Fruit fly (Drosophila melanogaster) whole organism, embryonic: Measurements from ENCODE around the gene Tnpo-SR.
A peak's percentile ranks its signal among the peaks of the same experiment; 100 is the strongest.

Experiments
- ATbp ChIP-seq: fragments of 200-800 bp; sonication (Bioruptor generic); optimal IDR thresholded peaks from 2 replicates; lab custom pipeline; 2017; ENCODE audit warnings: missing biosample characterization, mild to moderate bottlenecking, missing genetic modification characterization, missing genetic modification reagents
- BEAF-32 ChIP-seq: fragments of 200-800 bp; sonication (Bioruptor generic); optimal IDR thresholded peaks from 3 replicates; lab custom pipeline; 2017; ENCODE audit warnings: missing biosample characterization, missing genetic modification characterization, mild to moderate bottlenecking, moderate library complexity, missing genetic modification reagents
- CG10209 ChIP-seq: fragments of 200-800 bp; sonication (Bioruptor generic); optimal IDR thresholded peaks from 3 replicates; lab custom pipeline; 2017; ENCODE audit warnings: missing biosample characterization, mild to moderate bottlenecking, missing genetic modification characterization, missing genetic modification reagents
- CG11723 ChIP-seq: fragments of 200-800 bp; sonication (Bioruptor generic); optimal IDR thresholded peaks from 2 replicates; lab custom pipeline; 2017; ENCODE audit warnings: missing biosample characterization, mild to moderate bottlenecking, missing genetic modification characterization
- CG12219 ChIP-seq: fragments of 200-800 bp; sonication (Bioruptor generic); optimal IDR thresholded peaks from 3 replicates; lab custom pipeline; 2018; ENCODE audit warnings: missing biosample characterization, mild to moderate bottlenecking, missing genetic modification characterization
- CG12391 ChIP-seq: fragments of 200-800 bp; sonication (Bioruptor generic); optimal IDR thresholded peaks from 3 replicates; lab custom pipeline; 2018; ENCODE audit warnings: missing biosample characterization, mild to moderate bottlenecking, missing genetic modification characterization, moderate library complexity
- CG12659 ChIP-seq: fragments of 200-800 bp; sonication (Bioruptor generic); optimal IDR thresholded peaks from 3 replicates; lab custom pipeline; 2017; ENCODE audit warnings: mild to moderate bottlenecking, missing biosample characterization, missing genetic modification reagents, missing genetic modification characterization
- CG14667 ChIP-seq: fragments of 200-800 bp; sonication (Bioruptor generic); IDR thresholded peaks from 2 replicates; pipeline ENCODE4 v1.3.6; 2022; ENCODE audit warnings: missing biosample characterization, missing genetic modification characterization
- CG14860 ChIP-seq: fragments of 200-800 bp; sonication (Bioruptor generic); IDR thresholded peaks from 3 replicates; pipeline ENCODE4 v1.3.6; 2022; ENCODE audit warnings: missing biosample characterization, missing genetic modification characterization; ENCODE audit not compliant: partially characterized antibody
- CG18476 ChIP-seq: fragments of 200-800 bp; sonication (Bioruptor generic); optimal IDR thresholded peaks from 2 replicates; lab custom pipeline; 2016; ENCODE audit warnings: missing biosample characterization, mild to moderate bottlenecking, missing genetic modification characterization
- CG2712 ChIP-seq: fragments of 200-800 bp; optimal IDR thresholded peaks from 3 replicates; lab custom pipeline; 2019; ENCODE audit warnings: missing biosample characterization, mild to moderate bottlenecking, missing genetic modification characterization, moderate library complexity
- CG30403 ChIP-seq: fragments of 200-800 bp; sonication (Bioruptor generic); optimal IDR thresholded peaks from 3 replicates; lab custom pipeline; 2016; ENCODE audit warnings: missing biosample characterization, missing genetic modification characterization
- CG7357 ChIP-seq: fragments of 200-800 bp; sonication (Bioruptor generic); IDR thresholded peaks from 3 replicates; pipeline ENCODE4 v1.3.6; 2022; ENCODE audit warnings: missing biosample characterization, missing genetic modification characterization
- CG7556 ChIP-seq: fragments of 200-800 bp; sonication (Bioruptor generic); optimal IDR thresholded peaks from 2 replicates; lab custom pipeline; 2017; ENCODE audit warnings: missing biosample characterization, mild to moderate bottlenecking, missing genetic modification characterization
- CG7987 ChIP-seq: fragments of 200-800 bp; sonication (Bioruptor generic); optimal IDR thresholded peaks from 2 replicates; lab custom pipeline; 2018; ENCODE audit warnings: missing biosample characterization, mild to moderate bottlenecking, missing genetic modification characterization, moderate library complexity
- CG8290 ChIP-seq, 3 experiments: fragments of 200-800 bp; sonication (Bioruptor generic); optimal IDR thresholded peaks; 2 replicates each; lab custom pipeline; 2016 to 2019; ENCODE audit warnings: missing biosample characterization in 3 of 3, missing genetic modification characterization in 3 of 3, mild to moderate bottlenecking in 2 of 3, moderate library complexity in 1 of 3
- CG8924 ChIP-seq: fragments of 200-800 bp; optimal IDR thresholded peaks from 3 replicates; lab custom pipeline; 2019; ENCODE audit warnings: missing biosample characterization, mild to moderate bottlenecking, missing genetic modification characterization, moderate library complexity
- CTCF ChIP-seq: fragments of 200-800 bp; sonication (Bioruptor generic); optimal IDR thresholded peaks from 2 replicates; lab custom pipeline; 2017; ENCODE audit warnings: missing biosample characterization, mild to moderate bottlenecking, missing genetic modification characterization, moderate library complexity
- Eip74EF ChIP-seq, 2 experiments: fragments of 200-800 bp in 1 of 2; fragments of >200 bp in 1 of 2; sonication (Bioruptor generic) in 1 of 2; optimal IDR thresholded peaks; 2 replicates each; lab custom pipeline; 2017 to 2019; ENCODE audit warnings: missing biosample characterization in 2 of 2, missing genetic modification characterization in 2 of 2, mild to moderate bottlenecking in 1 of 2, moderate library complexity in 1 of 2
- Fer1 ChIP-seq: fragments of 200-800 bp; sonication (Bioruptor generic); optimal IDR thresholded peaks from 2 replicates; lab custom pipeline; 2017; ENCODE audit warnings: missing biosample characterization, mild to moderate bottlenecking, missing genetic modification characterization
- Fer3 ChIP-seq: fragments of 200-800 bp; sonication (Bioruptor generic); optimal IDR thresholded peaks from 2 replicates; lab custom pipeline; 2018; ENCODE audit warnings: missing biosample characterization, mild to moderate bottlenecking, missing genetic modification characterization, moderate library complexity
- Hmx ChIP-seq: fragments of 200-800 bp; sonication (Bioruptor generic); optimal IDR thresholded peaks from 2 replicates; lab custom pipeline; 2016; ENCODE audit warnings: missing biosample characterization, missing genetic modification characterization
- Hr51 ChIP-seq, 2 experiments: fragments of 200-800 bp; sonication (Bioruptor generic); optimal IDR thresholded peaks; 2 replicates in 1 of 2; 3 replicates in 1 of 2; lab custom pipeline; 2016 to 2018; ENCODE audit warnings: missing biosample characterization in 2 of 2, missing genetic modification characterization in 2 of 2, mild to moderate bottlenecking in 1 of 2, moderate library complexity in 1 of 2
- Kr ChIP-seq: fragments of 200-800 bp; sonication (Bioruptor generic); optimal IDR thresholded peaks from 2 replicates; lab custom pipeline; 2017; ENCODE audit warnings: missing biosample characterization, mild to moderate bottlenecking, missing genetic modification characterization
- Med ChIP-seq: fragments of 200-800 bp; sonication (Bioruptor generic); peaks from one replicate; lab custom pipeline; 2016; ENCODE audit warnings: missing biosample characterization, missing genetic modification characterization, mild to moderate bottlenecking, inconsistent platforms, moderate library complexity
- Optix ChIP-seq: fragments of 200-800 bp; sonication (Bioruptor generic); IDR thresholded peaks from 3 replicates; pipeline ENCODE4 v1.3.6; 2022; ENCODE audit warnings: missing biosample characterization, missing genetic modification characterization
- ab ChIP-seq: fragments of 200-800 bp; sonication (Bioruptor generic); optimal IDR thresholded peaks from 2 replicates; lab custom pipeline; 2016; ENCODE audit warnings: missing biosample characterization, missing genetic modification characterization
- ase ChIP-seq: fragments of 200-800 bp; sonication (Bioruptor generic); IDR thresholded peaks from 3 replicates; pipeline ENCODE4 v1.3.6; 2022; ENCODE audit warnings: missing biosample characterization, missing genetic modification characterization
- bigmax ChIP-seq: fragments of 200-800 bp; sonication (Bioruptor generic); optimal IDR thresholded peaks from 2 replicates; lab custom pipeline; 2018; ENCODE audit warnings: missing biosample characterization, mild to moderate bottlenecking, missing genetic modification characterization
- eve ChIP-seq, 2 experiments: fragments of >200 bp; optimal IDR thresholded peaks; 2 replicates each; lab custom pipeline; 2017; ENCODE audit warnings: missing biosample characterization in 2 of 2, missing genetic modification characterization in 2 of 2
- eyg ChIP-seq: fragments of 200-800 bp; sonication (Bioruptor generic); optimal IDR thresholded peaks from 3 replicates; lab custom pipeline; 2016; ENCODE audit warnings: missing biosample characterization, missing genetic modification characterization
- ind ChIP-seq: fragments of 200-800 bp; sonication (Bioruptor generic); optimal IDR thresholded peaks from 3 replicates; lab custom pipeline; 2016; ENCODE audit warnings: missing biosample characterization, missing genetic modification characterization
- kah ChIP-seq: fragments of 200-800 bp; sonication (Bioruptor generic); optimal IDR thresholded peaks from 2 replicates; lab custom pipeline; 2018; ENCODE audit warnings: missing biosample characterization, mild to moderate bottlenecking, missing genetic modification characterization
- luna ChIP-seq: fragments of 200-800 bp; sonication (Bioruptor generic); optimal IDR thresholded peaks from 2 replicates; lab custom pipeline; 2016; ENCODE audit warnings: missing biosample characterization, missing genetic modification characterization
- nerfin-2 ChIP-seq: fragments of 200-800 bp; sonication (Bioruptor generic); IDR thresholded peaks from 2 replicates; pipeline ENCODE4 v1.3.6; 2022; ENCODE audit warnings: missing biosample characterization, missing genetic modification characterization; ENCODE audit not compliant: partially characterized antibody
- nmo ChIP-seq: fragments of 200-800 bp; sonication (Bioruptor generic); optimal IDR thresholded peaks from 2 replicates; lab custom pipeline; 2018; ENCODE audit warnings: missing biosample characterization, mild to moderate bottlenecking, missing genetic modification characterization, moderate library complexity
- pan ChIP-seq, 4 experiments: fragments of >200 bp in 3 of 4; fragments of 200-800 bp in 1 of 4; sonication (Bioruptor generic) in 1 of 4; optimal IDR thresholded peaks in 3 of 4; IDR thresholded peaks in 1 of 4; 2 replicates each; pipeline versions ENCODE4 v1.3.6 to Lab custom; 2017 to 2022; ENCODE audit warnings: missing biosample characterization in 2 of 4, missing genetic modification characterization in 2 of 4, mixed read lengths in 1 of 4
- prd ChIP-seq, 3 experiments: fragments of >200 bp in 2 of 3; fragments of 200-800 bp in 1 of 3; sonication (Bioruptor generic) in 1 of 3; optimal IDR thresholded peaks in 2 of 3; IDR thresholded peaks in 1 of 3; 2 replicates in 2 of 3; 3 replicates in 1 of 3; pipeline versions ENCODE4 v1.3.6 to Lab custom; 2017 to 2022; ENCODE audit warnings: missing biosample characterization in 1 of 3, missing genetic modification characterization in 1 of 3
- pros ChIP-seq: fragments of 200-800 bp; sonication (Bioruptor generic); optimal IDR thresholded peaks from 3 replicates; lab custom pipeline; 2019; ENCODE audit warnings: missing biosample characterization, mild to moderate bottlenecking, missing genetic modification characterization, moderate library complexity
- salm ChIP-seq: fragments of 200-800 bp; sonication (Bioruptor generic); optimal IDR thresholded peaks from 2 replicates; lab custom pipeline; 2018; ENCODE audit warnings: missing biosample characterization, mild to moderate bottlenecking, missing genetic modification characterization
- sob ChIP-seq: fragments of 200-800 bp; sonication (Bioruptor generic); IDR thresholded peaks from 2 replicates; pipeline ENCODE4 v1.3.6; 2022; ENCODE audit warnings: missing biosample characterization, missing genetic modification characterization
- sqz ChIP-seq: fragments of 200-800 bp; sonication (Bioruptor generic); optimal IDR thresholded peaks from 3 replicates; lab custom pipeline; 2018; ENCODE audit warnings: missing biosample characterization, mild to moderate bottlenecking, missing genetic modification characterization
- vvl ChIP-seq: fragments of 200-800 bp; sonication (Bioruptor generic); IDR thresholded peaks from 2 replicates; pipeline ENCODE4 v1.3.6; 2022; ENCODE audit warnings: missing biosample characterization, missing genetic modification characterization

The Tnpo-SR gene

DNA sequence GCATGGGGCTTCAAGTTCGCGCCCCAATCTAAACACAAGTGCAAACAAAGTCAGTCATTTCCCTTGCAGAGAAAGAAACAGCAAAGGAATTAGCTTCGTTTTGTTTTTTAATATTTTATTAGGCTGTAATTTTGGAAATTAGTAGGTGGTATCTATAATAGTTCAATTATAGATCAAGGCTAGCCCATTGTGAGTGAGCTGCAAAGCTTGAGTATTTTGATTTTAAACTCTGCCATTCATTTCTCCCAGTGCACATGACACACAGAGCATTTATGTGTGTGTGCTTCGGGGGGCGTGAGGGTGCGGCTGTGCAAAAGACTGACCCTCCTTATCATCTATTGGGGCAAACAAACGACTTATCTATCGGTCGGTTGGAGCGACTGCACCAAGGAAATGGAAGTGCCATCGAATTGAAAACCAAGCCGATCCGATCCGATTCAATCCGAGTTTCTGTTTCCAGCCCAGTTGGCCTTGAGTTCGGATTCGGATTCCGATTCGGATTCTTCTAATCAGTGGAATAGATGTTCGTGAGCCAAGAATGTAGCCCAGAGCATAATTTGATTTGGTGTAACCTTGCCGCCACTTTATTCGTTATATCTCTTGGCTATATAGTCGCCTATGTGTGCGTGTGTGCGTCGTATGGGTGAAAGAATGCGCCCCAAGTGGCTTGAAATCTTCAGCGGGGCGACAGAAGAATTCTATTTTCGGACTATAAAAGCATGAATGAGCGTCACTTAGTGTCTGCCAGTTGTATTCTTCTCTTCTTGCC, 28.2 kb upstream of the Tnpo-SR start (continued):
- peak in 1 of 2 experiments; percentile 31 for TF ChIP-seq Eip74EF (GFP tag; optimal IDR thresholded peaks at IDR 0.05; lab: Kevin White, UChicago)
- peak; percentile 0 for TF ChIP-seq CG8924 (tag; lab: Kevin White, UChicago)
- TF ChIP-seq sob (GFP tag; lab: Robert Waterston, UW) = peak; percentile 32; the same call in 1 of the 2 replicates
- TF ChIP-seq CG14667 = peak; percentile 55; the same call in 1 of the 2 replicates
- 0 out of 3 replicates have a peak, but pooled peaks have one; percentile 47 for TF ChIP-seq Optix (GFP tag; lab: Robert Waterston, UW)
- peak; percentile 25 for TF ChIP-seq CG7556 (GFP tag; lab: Kevin White, UChicago)
- TF ChIP-seq CG11723 (GFP tag; lab: Kevin White, UChicago) = peak; percentile 16
- TF ChIP-seq nerfin-2 (GFP tag; lab: Robert Waterston, UW) = no peak
- TF ChIP-seq ase (GFP tag; lab: Robert Waterston, UW) = peak; percentile 47; the same call in 1 of the 3 replicates
- peak; percentile 35 to 79 for TF ChIP-seq Hr51 (GFP tag; optimal IDR thresholded peaks at IDR 0.05; lab: Kevin White, UChicago)
- TF ChIP-seq ind (GFP tag; lab: Kevin White, UChicago) = peak; percentile 40
- peak; percentile 19 for TF ChIP-seq CG12659 (GFP tag; lab: Kevin White, UChicago)
- TF ChIP-seq Med (GFP tag; lab: Kevin White, UChicago) = peak; percentile 80
- TF ChIP-seq vvl (GFP tag; lab: Robert Waterston, UW) = peak; percentile 47; the same call in 1 of the 2 replicates
- TF ChIP-seq Kr (GFP tag; lab: Kevin White, UChicago) = no peak
- peak; percentile 60 for TF ChIP-seq CG2712 (tag; lab: Kevin White, UChicago)
- peak; percentile 17 for TF ChIP-seq CG30403 (GFP tag; lab: Kevin White, UChicago)
- TF ChIP-seq luna (GFP tag; lab: Kevin White, UChicago) = no peak
- TF ChIP-seq pan (optimal IDR thresholded peaks at IDR 0.05; lab: Kevin White, UChicago) = no peak
- peak in 1 of 2 experiments; percentile 63 for TF ChIP-seq pan (GFP tag; optimal IDR thresholded peaks at IDR 0.05 in 1 of 2, IDR thresholded peaks at IDR 0.05 in 1 of 2)
- TF ChIP-seq nmo (GFP tag; lab: Kevin White, UChicago) = peak; percentile 29
- peak; percentile 8 for TF ChIP-seq CG10209 (GFP tag; lab: Kevin White, UChicago)
- TF ChIP-seq ATbp (GFP tag; lab: Kevin White, UChicago) = peak; percentile 20
- TF ChIP-seq prd (optimal IDR thresholded peaks at IDR 0.05; lab: Kevin White, UChicago) = no peak
- TF ChIP-seq prd (GFP tag; IDR thresholded peaks at IDR 0.05; lab: Robert Waterston, UW) = peak; percentile 71
- no peak for TF ChIP-seq CG8290 (GFP tag; optimal IDR thresholded peaks at IDR 0.05; lab: Kevin White, UChicago)
- peak in 1 of 2 experiments; percentile 24 for TF ChIP-seq CG8290 (tag; optimal IDR thresholded peaks at IDR 0.05; lab: Kevin White, UChicago)

DNA sequence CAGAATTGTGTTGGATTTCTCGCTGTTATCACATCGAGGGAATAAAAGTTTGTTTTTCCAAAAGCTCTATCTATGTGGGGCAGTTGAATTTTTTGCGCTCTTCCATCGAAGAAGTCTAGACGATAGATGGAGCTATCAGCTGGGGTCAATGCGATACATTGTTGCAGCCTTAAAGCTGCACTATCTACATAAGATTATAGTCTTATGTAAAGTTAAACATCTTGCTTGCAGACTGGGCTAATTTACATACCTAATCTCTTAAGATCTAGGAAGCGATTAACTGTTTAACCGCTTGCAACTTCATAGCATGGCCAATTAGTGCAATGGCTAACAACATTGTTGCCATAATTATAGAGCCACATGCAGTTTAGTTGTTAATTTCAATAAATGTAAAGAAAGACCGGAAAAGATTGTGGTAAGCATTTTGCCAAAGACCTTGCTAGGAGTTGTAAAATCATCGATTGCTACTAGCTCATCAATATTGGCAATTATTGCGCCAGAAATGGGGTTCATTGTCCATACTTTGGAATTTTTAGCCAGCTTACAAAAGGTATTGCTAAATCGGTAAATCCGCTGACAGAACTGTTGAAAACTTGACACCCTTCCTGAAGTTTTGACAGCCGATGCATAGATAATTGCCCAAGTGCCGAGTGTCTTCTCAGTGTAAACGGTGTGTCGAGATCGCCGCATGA, 27.4 kb upstream of the Tnpo-SR start:
- TF ChIP-seq CTCF (GFP tag; lab: Kevin White, UChicago) (peak; percentile 71), Hmx (GFP tag; lab: Kevin White, UChicago) (no peak), eve (GFP tag; optimal IDR thresholded peaks at IDR 0.05; lab: Kevin White, UChicago) (peak in 1 of 2 experiments; percentile 65)

DNA sequence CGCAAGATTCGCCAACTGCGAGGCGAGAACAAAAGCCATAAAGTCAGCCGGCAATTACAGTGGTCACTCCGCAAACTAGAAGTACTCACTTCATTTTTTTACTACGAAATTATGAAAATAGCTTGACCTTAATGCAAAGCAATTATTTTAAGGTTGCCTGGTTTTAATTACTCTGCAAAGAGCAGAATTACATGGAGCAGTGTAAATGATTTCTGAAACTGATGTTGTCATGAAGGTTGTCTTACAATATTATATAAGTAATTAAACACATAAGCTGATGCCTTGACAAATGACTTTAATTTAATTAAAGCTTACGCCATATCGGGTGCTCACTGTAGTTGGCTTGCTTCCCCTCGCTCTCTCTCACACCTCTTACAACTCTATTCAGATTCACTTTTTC, 25.5 kb upstream of the Tnpo-SR start:
- no peak for TF ChIP-seq eyg
- peak; percentile 23 for TF ChIP-seq CG12391 (tag; lab: Kevin White, UChicago)
- peak; percentile 30; the same call in 1 of the 3 replicates for TF ChIP-seq CG7357 (GFP tag; lab: Robert Waterston, UW)
- TF ChIP-seq CG7987 = no peak
- no peak for TF ChIP-seq sqz (GFP tag; lab: Kevin White, UChicago)
- no peak for TF ChIP-seq salm
- no peak for TF ChIP-seq ab
- TF ChIP-seq CG18476 (GFP tag; lab: Kevin White, UChicago) = no peak
- no peak for TF ChIP-seq BEAF-32 (GFP tag; lab: Kevin White, UChicago)
- peak; percentile 69 for TF ChIP-seq Fer1
- TF ChIP-seq CG12219 (GFP tag; lab: Kevin White, UChicago) = no peak
- TF ChIP-seq Fer3 = peak; percentile 55
- TF ChIP-seq bigmax = no peak
- TF ChIP-seq CG30403 (GFP tag; lab: Kevin White, UChicago) = peak; percentile 58
- TF ChIP-seq CG14860 (GFP tag; lab: Robert Waterston, UW) = no peak
- no peak for TF ChIP-seq pros (GFP tag; lab: Kevin White, UChicago)
- no peak for TF ChIP-seq kah (GFP tag; lab: Kevin White, UChicago)
